Worm (Caenorhabditis elegans) whole organism, L3 larva: ENCODE measurements around the gene ZK546.19.

Experiments
- ZK546.5 ChIP-seq: sonication (generic microtip); optimal IDR thresholded peaks from 2 replicates; lab custom pipeline; 2017; ENCODE audit warnings: missing biosample characterization, missing genetic modification characterization
- ceh-82 ChIP-seq: fragments of 150-350 bp; optimal IDR thresholded peaks from 2 replicates; lab custom pipeline; 2014; ENCODE audit warnings: missing biosample characterization, missing genetic modification characterization
- fkh-10 ChIP-seq: sonication (generic microtip); optimal IDR thresholded peaks from 2 replicates; lab custom pipeline; 2017; ENCODE audit warnings: missing biosample characterization, missing genetic modification reagents, missing genetic modification characterization
- lsy-12 ChIP-seq: sonication (generic microtip); optimal IDR thresholded peaks from 2 replicates; lab custom pipeline; 2016; ENCODE audit warnings: mild to moderate bottlenecking, missing genetic modification characterization, missing compliant biosample characterization
- nhr-23 ChIP-seq: fragments of 150-350 bp; optimal IDR thresholded peaks from 2 replicates; lab custom pipeline; 2014; ENCODE audit warnings: missing biosample characterization, missing genetic modification reagents, missing genetic modification characterization
- nhr-237 ChIP-seq: fragments of 150-350 bp; optimal IDR thresholded peaks from 2 replicates; lab custom pipeline; 2014; ENCODE audit warnings: missing biosample characterization, missing genetic modification characterization

ce11 chrII:4945695-4946094 is 4.2 kb downstream of the ZK546.19 start, which contains the start of the genes gldi-11 and ZK546.2:
- TF ChIP-seq fkh-10 (GFP tag; lab: Kevin White, UChicago) = no peak
- no peak for TF ChIP-seq nhr-237 (tag; lab: Kevin White, UChicago)
- TF ChIP-seq nhr-23 = no peak
- no peak for TF ChIP-seq ZK546.5 (tag; lab: Kevin White, UChicago)
- no peak for TF ChIP-seq ceh-82
- no peak for TF ChIP-seq lsy-12 (tag; lab: Kevin White, UChicago)
